Worm (Caenorhabditis elegans) whole organism, early embryonic: Measurements from ENCODE around the gene F21C10.11.

Source experiments
- B0310.2 ChIP-seq: sonication (generic microtip); optimal IDR thresholded peaks from 2 replicates; lab custom pipeline; 2016; ENCODE audit warnings: mild to moderate bottlenecking, missing genetic modification characterization, missing compliant biosample characterization
- F13C5.2 ChIP-seq: sonication (generic microtip); optimal IDR thresholded peaks from 2 replicates; lab custom pipeline; 2017; ENCODE audit warnings: mild to moderate bottlenecking, missing genetic modification characterization, inconsistent platforms, missing compliant biosample characterization
- aly-1 ChIP-seq: sonication (generic microtip); optimal IDR thresholded peaks from 2 replicates; lab custom pipeline; 2016; ENCODE audit warnings: missing genetic modification characterization, missing compliant biosample characterization
- ama-1 ChIP-seq: fragments of 150-350 bp; optimal IDR thresholded peaks from 2 replicates; lab custom pipeline; 2014
- ceh-13 ChIP-seq: fragments of 200-800 bp; sonication (Bioruptor generic); optimal IDR thresholded peaks from 2 replicates; lab custom pipeline; 2018; ENCODE audit warnings: mild to moderate bottlenecking, missing genetic modification characterization, missing compliant biosample characterization
- ceh-36 ChIP-seq: sonication (generic microtip); optimal IDR thresholded peaks from 2 replicates; lab custom pipeline; 2016; ENCODE audit warnings: missing genetic modification characterization, inconsistent platforms, missing compliant biosample characterization
- ets-7 ChIP-seq: sonication (generic microtip); optimal IDR thresholded peaks from 2 replicates; lab custom pipeline; 2016; ENCODE audit warnings: missing genotype, missing genetic modification characterization, missing compliant biosample characterization
- flt-1 ChIP-seq: fragments of 200-800 bp; sonication (Bioruptor generic); IDR thresholded peaks from 2 replicates; pipeline ENCODE4 v1.3.6; 2022; ENCODE audit warnings: missing genetic modification characterization, missing compliant biosample characterization
- hmbx-1 ChIP-seq: sonication (generic microtip); optimal IDR thresholded peaks from 2 replicates; lab custom pipeline; 2016; ENCODE audit warnings: mild to moderate bottlenecking, missing genetic modification characterization, missing compliant biosample characterization
- hmg-4 ChIP-seq: fragments of 200-800 bp; sonication (Bioruptor generic); optimal IDR thresholded peaks from 2 replicates; lab custom pipeline; 2018; ENCODE audit warnings: mild to moderate bottlenecking, missing genetic modification characterization, missing compliant biosample characterization
- hnd-1 ChIP-seq: sonication (generic microtip); optimal IDR thresholded peaks from 2 replicates; lab custom pipeline; 2016; ENCODE audit warnings: missing genetic modification characterization, missing compliant biosample characterization
- pes-1 ChIP-seq: fragments of 200-800 bp; sonication (Bioruptor generic); IDR thresholded peaks from 2 replicates; pipeline ENCODE4 v1.3.6; 2022; ENCODE audit warnings: missing genetic modification reagents, missing genetic modification characterization, missing compliant biosample characterization
- scrt-1 ChIP-seq: fragments of 200-800 bp; sonication (Bioruptor generic); IDR thresholded peaks from 2 replicates; pipeline ENCODE4 v1.3.6; 2022; ENCODE audit warnings: missing genetic modification characterization, missing compliant biosample characterization
- sea-1 ChIP-seq: fragments of 200-800 bp; sonication (Bioruptor generic); conservative IDR thresholded peaks from 2 replicates; pipeline ENCODE4 v1.3.6; 2022; ENCODE audit warnings: missing genetic modification characterization, missing compliant biosample characterization
- tbx-11 ChIP-seq: fragments of 200-800 bp; sonication (Bioruptor generic); IDR thresholded peaks from 2 replicates; pipeline ENCODE4 v1.3.6; 2022; ENCODE audit warnings: missing genetic modification characterization, missing compliant biosample characterization
- tbx-37 ChIP-seq: fragments of 200-800 bp; sonication (Bioruptor generic); conservative IDR thresholded peaks from 2 replicates; pipeline ENCODE4 v1.3.6; 2022; ENCODE audit warnings: missing genetic modification reagents, missing genetic modification characterization, missing compliant biosample characterization
- tra-4 ChIP-seq: sonication (generic microtip); optimal IDR thresholded peaks from 2 replicates; lab custom pipeline; 2017; ENCODE audit warnings: missing genetic modification characterization, missing compliant biosample characterization

F21C10.11 gene

DNA sequence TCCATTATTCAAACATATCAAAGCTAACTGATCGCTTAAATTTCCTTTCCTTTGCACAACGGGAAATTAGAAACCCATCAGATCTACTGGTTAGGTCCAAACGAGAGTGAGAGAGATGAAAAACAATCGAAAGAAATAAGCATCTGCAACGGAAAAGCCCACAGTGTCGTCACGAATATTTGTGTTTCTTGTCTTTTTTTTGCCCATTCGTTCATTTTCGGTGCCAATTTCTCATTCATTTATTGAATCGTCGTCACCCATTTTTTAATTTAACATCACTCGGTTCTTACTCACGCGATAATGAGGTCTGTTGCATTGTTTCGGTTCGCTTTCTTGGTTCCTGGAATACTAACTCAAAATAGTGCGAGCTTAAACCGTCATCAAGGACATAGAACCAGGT is 894 bp downstream of the F21C10.11 start, which contains the start of gene F21C10.6:
Gene F21C10.6, plus strand, starts transcription at position 301 of the 400 bp plus-strand sequence.
- no peak for TF ChIP-seq tbx-11 (GFP tag; lab: Robert Waterston, UW)
- TF ChIP-seq pes-1, result no peak
- no peak for TF ChIP-seq ceh-13 (GFP tag; lab: Kevin White, UChicago)
- TF ChIP-seq tbx-37 (GFP tag; lab: Robert Waterston, UW), result no peak
- TF ChIP-seq ets-7 (tag; lab: Kevin White, UChicago), result no peak
- TF ChIP-seq sea-1 (GFP tag; lab: Robert Waterston, UW), result no peak
- no peak for TF ChIP-seq hmg-4
- no peak for TF ChIP-seq hnd-1
- TF ChIP-seq ceh-36 (tag; lab: Kevin White, UChicago), result no peak
- no peak for TF ChIP-seq ama-1 (lab: Kevin White, UChicago)
- no peak for TF ChIP-seq flt-1 (GFP tag; lab: Robert Waterston, UW)
- no peak for TF ChIP-seq F13C5.2 (tag; lab: Kevin White, UChicago)
- TF ChIP-seq hmbx-1, result no peak
- no peak for TF ChIP-seq aly-1
- TF ChIP-seq B0310.2 (tag; lab: Kevin White, UChicago), result no peak
- TF ChIP-seq scrt-1 (GFP tag; lab: Robert Waterston, UW), result no peak

DNA sequence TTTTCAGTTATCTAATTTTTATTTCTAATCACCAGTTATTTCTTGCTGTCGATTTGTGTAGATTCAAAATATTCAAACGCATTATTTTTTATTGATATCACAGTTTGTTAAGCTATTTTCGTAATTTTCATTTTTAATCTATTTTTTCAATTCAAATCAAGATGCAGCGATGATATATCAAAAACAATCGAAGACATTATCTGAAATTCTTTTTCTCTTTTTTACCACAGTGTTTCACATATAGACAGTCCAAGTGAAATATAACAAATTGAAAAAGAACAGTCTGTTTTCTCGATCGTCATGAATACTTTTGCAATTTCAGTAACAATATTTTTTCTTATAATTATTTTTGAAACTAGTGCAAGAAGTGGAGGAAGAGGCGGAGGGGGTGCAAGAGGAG is 2.1 kb downstream of the F21C10.11 start, which contains the start of gene F21C10.5:
Gene F21C10.5, plus strand, starts transcription at position 301 of the 400 bp plus-strand sequence.
- TF ChIP-seq sea-1 (GFP tag; lab: Robert Waterston, UW), result no peak
- no peak for TF ChIP-seq tbx-37 (GFP tag; lab: Robert Waterston, UW)
- TF ChIP-seq scrt-1 (GFP tag; lab: Robert Waterston, UW), result no peak
- TF ChIP-seq ama-1 (lab: Kevin White, UChicago), result no peak
- no peak for TF ChIP-seq hnd-1
- no peak for TF ChIP-seq hmbx-1
- no peak for TF ChIP-seq aly-1
- no peak for TF ChIP-seq B0310.2 (tag; lab: Kevin White, UChicago)
- TF ChIP-seq flt-1 (GFP tag; lab: Robert Waterston, UW), result no peak
- no peak for TF ChIP-seq hmg-4
- TF ChIP-seq tbx-11 (GFP tag; lab: Robert Waterston, UW), result no peak
- no peak for TF ChIP-seq ceh-13 (GFP tag; lab: Kevin White, UChicago)
- no peak for TF ChIP-seq ceh-36 (tag; lab: Kevin White, UChicago)
- no peak for TF ChIP-seq ets-7 (tag; lab: Kevin White, UChicago)
- TF ChIP-seq tra-4 (tag; lab: Kevin White, UChicago), result no peak
- no peak for TF ChIP-seq F13C5.2 (tag; lab: Kevin White, UChicago)
- no peak for TF ChIP-seq pes-1

ce11 chrV:9126316-9126715 is 3.0 kb downstream of the F21C10.11 start, which contains the start of gene F21C10.4:
TSS of gene F21C10.4 (plus strand) at chrV:9126616.
- no peak for TF ChIP-seq aly-1

DNA sequence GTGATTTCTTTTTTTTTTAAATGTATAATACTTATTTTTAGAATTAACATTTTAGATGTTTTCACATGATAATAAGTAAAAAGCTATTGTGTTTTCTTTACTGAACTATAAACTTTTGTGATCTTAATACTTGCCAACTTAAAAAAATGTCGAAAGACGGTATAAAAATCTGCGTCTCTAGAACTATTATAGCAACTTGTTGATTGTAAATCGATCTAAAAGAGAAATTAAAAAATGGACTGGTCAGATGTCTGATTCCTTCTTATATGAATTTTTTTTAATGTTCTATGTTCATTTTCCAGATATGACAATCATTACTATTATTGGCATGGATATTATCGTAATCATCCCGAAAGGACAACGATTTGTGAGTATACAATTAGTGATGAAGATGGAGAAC is 4.5 kb downstream of the F21C10.11 start, which contains the start of gene F21C10.3:
Gene F21C10.3, plus strand, starts transcription at position 301 of the 400 bp plus-strand sequence.
- TF ChIP-seq F13C5.2 (tag; lab: Kevin White, UChicago), result no peak
- TF ChIP-seq ceh-36 (tag; lab: Kevin White, UChicago), result no peak
- TF ChIP-seq flt-1 (GFP tag; lab: Robert Waterston, UW), result no peak
- no peak for TF ChIP-seq ceh-13 (GFP tag; lab: Kevin White, UChicago)
- TF ChIP-seq tbx-11 (GFP tag; lab: Robert Waterston, UW), result no peak
- TF ChIP-seq ama-1 (lab: Kevin White, UChicago), result no peak
- no peak for TF ChIP-seq tbx-37 (GFP tag; lab: Robert Waterston, UW)
- no peak for TF ChIP-seq B0310.2 (tag; lab: Kevin White, UChicago)
- TF ChIP-seq pes-1, result no peak
- no peak for TF ChIP-seq aly-1
- TF ChIP-seq sea-1 (GFP tag; lab: Robert Waterston, UW), result no peak
- no peak for TF ChIP-seq tra-4 (tag; lab: Kevin White, UChicago)
- TF ChIP-seq hnd-1, result no peak
- no peak for TF ChIP-seq hmbx-1
- TF ChIP-seq hmg-4, result no peak
- no peak for TF ChIP-seq ets-7 (tag; lab: Kevin White, UChicago)
- no peak for TF ChIP-seq scrt-1 (GFP tag; lab: Robert Waterston, UW)

ce11 chrV:9128562-9128961 is 5.3 kb downstream of the F21C10.11 start:
- TF ChIP-seq flt-1 (GFP tag; lab: Robert Waterston, UW) (no peak), hnd-1 (no peak), ceh-13 (GFP tag; lab: Kevin White, UChicago) (no peak), hmg-4 (no peak), F13C5.2 (tag; lab: Kevin White, UChicago) (no peak), sea-1 (GFP tag; lab: Robert Waterston, UW) (no peak)

- TF ChIP-seq ama-1 (lab: Kevin White, UChicago) (no peak), tbx-37 (GFP tag; lab: Robert Waterston, UW) (no peak), hnd-1 (no peak), pes-1 (no peak), tra-4 (tag; lab: Kevin White, UChicago) (no peak), flt-1 (GFP tag; lab: Robert Waterston, UW) (no peak), scrt-1 (GFP tag; lab: Robert Waterston, UW) (no peak), tbx-11 (GFP tag; lab: Robert Waterston, UW) (no peak), B0310.2 (tag; lab: Kevin White, UChicago) (no peak), F13C5.2 (tag; lab: Kevin White, UChicago) (no peak), hmg-4 (no peak)
Measured at ce11 chrV:9130766-9131165, 7.5 kb downstream of the F21C10.11 start, which contains the start of gene F21C10.19. TSS of gene F21C10.19 (plus strand) at chrV:9131066.

DNA sequence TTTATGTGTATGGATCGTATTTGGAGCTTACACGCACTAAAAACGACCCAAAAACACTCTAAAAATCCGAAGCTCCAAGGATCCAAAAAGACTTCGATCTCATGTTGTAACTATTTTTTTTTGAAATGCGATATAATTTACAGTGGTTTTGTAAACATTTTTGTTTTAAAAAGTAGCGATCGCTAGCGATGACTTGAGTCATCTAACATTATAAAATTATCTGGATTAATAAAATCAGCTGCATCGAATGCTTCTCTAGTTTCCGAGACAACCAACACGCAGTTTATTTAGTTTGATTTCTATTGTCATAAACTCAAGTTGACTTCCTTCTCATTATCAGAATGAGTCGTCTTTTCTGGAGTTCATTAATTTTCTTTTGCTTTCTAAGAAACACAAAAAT is 8.8 kb downstream of the F21C10.11 start, which contains the start of gene F21C10.1:
Gene F21C10.1, plus strand, starts transcription at position 301 of the 400 bp plus-strand sequence.
- TF ChIP-seq ceh-36 (tag; lab: Kevin White, UChicago) (no peak), pes-1 (no peak), ets-7 (tag; lab: Kevin White, UChicago) (no peak), B0310.2 (tag; lab: Kevin White, UChicago) (no peak), F13C5.2 (tag; lab: Kevin White, UChicago) (no peak), sea-1 (GFP tag; lab: Robert Waterston, UW) (no peak), tra-4 (tag; lab: Kevin White, UChicago) (no peak), aly-1 (no peak), tbx-37 (GFP tag; lab: Robert Waterston, UW) (no peak), flt-1 (GFP tag; lab: Robert Waterston, UW) (no peak), ama-1 (lab: Kevin White, UChicago) (no peak), scrt-1 (GFP tag; lab: Robert Waterston, UW) (no peak), ceh-13 (GFP tag; lab: Kevin White, UChicago) (no peak)
